Fruit fly (Drosophila melanogaster) whole organism, embryonic: ENCODE data around the gene CG7304.

Experiments
- Antp ChIP-seq: fragments of 200-800 bp; sonication (Bioruptor generic); optimal IDR thresholded peaks from 3 replicates; lab custom pipeline; 2016; ENCODE audit warnings: missing biosample characterization, missing genetic modification characterization
- Bgb ChIP-seq: fragments of 200-800 bp; sonication (Bioruptor generic); IDR thresholded peaks from 2 replicates; pipeline ENCODE4 v1.3.6; 2022; ENCODE audit warnings: missing biosample characterization, missing genetic modification characterization; ENCODE audit not compliant: partially characterized antibody
- C15 ChIP-seq: fragments of 200-800 bp; sonication (Bioruptor generic); IDR thresholded peaks from 3 replicates; pipeline ENCODE4 v1.3.6; 2022; ENCODE audit warnings: missing biosample characterization, missing genetic modification characterization
- CG10147 ChIP-seq: fragments of 200-800 bp; sonication (Bioruptor generic); optimal IDR thresholded peaks from 2 replicates; lab custom pipeline; 2019; ENCODE audit warnings: missing biosample characterization, mild to moderate bottlenecking, missing genetic modification characterization, moderate library complexity
- CG10543 ChIP-seq: fragments of 200-800 bp; sonication (Bioruptor generic); optimal IDR thresholded peaks from 3 replicates; lab custom pipeline; 2017; ENCODE audit warnings: missing biosample characterization, mild to moderate bottlenecking, missing genetic modification characterization, moderate library complexity
- CG11456 ChIP-seq: fragments of 200-800 bp; sonication (Bioruptor generic); IDR thresholded peaks from 3 replicates; pipeline ENCODE4 v1.3.6; 2022; ENCODE audit warnings: missing biosample characterization, missing genetic modification characterization
- CG11560 ChIP-seq: fragments of 200-800 bp; sonication (Bioruptor generic); IDR thresholded peaks from 3 replicates; pipeline ENCODE4 v1.3.6; 2022; ENCODE audit warnings: missing biosample characterization, missing genetic modification characterization
- CG12299 ChIP-seq: fragments of 200-800 bp; sonication (Bioruptor generic); optimal IDR thresholded peaks from 2 replicates; lab custom pipeline; 2018; ENCODE audit warnings: missing biosample characterization, mild to moderate bottlenecking, missing genetic modification characterization
- CG13123 ChIP-seq: fragments of 200-800 bp; sonication (Bioruptor generic); optimal IDR thresholded peaks from 2 replicates; lab custom pipeline; 2016; ENCODE audit warnings: missing biosample characterization, missing genetic modification characterization
- CG14441 ChIP-seq: fragments of 200-800 bp; sonication (Bioruptor generic); IDR thresholded peaks from 2 replicates; pipeline ENCODE4 v1.3.6; 2022; ENCODE audit warnings: missing biosample characterization, missing genetic modification characterization
- CG1603 ChIP-seq: fragments of 200-800 bp; sonication (Bioruptor generic); optimal IDR thresholded peaks from 2 replicates; lab custom pipeline; 2019; ENCODE audit warnings: missing biosample characterization, mild to moderate bottlenecking, missing genetic modification characterization, moderate library complexity
- CG16779 ChIP-seq: fragments of 200-800 bp; sonication (Bioruptor generic); IDR thresholded peaks from 2 replicates; pipeline ENCODE4 v1.3.6; 2022; ENCODE audit warnings: missing biosample characterization, missing genetic modification characterization
- CG17328 ChIP-seq: fragments of 200-800 bp; sonication (Bioruptor generic); IDR thresholded peaks from 2 replicates; pipeline ENCODE4 v1.3.6; 2022; ENCODE audit warnings: missing biosample characterization, missing genetic modification characterization
- CG18764 ChIP-seq: fragments of 200-800 bp; sonication (Bioruptor generic); optimal IDR thresholded peaks from 3 replicates; lab custom pipeline; 2016; ENCODE audit warnings: missing biosample characterization, missing genetic modification characterization
- CG2116 ChIP-seq: fragments of 200-800 bp; sonication (Bioruptor generic); optimal IDR thresholded peaks from 3 replicates; lab custom pipeline; 2018; ENCODE audit warnings: missing biosample characterization, mild to moderate bottlenecking, missing genetic modification characterization
- CG33557 ChIP-seq: fragments of 200-800 bp; sonication (Bioruptor generic); optimal IDR thresholded peaks from 2 replicates; lab custom pipeline; 2019; ENCODE audit warnings: missing biosample characterization, mild to moderate bottlenecking, missing genetic modification characterization, moderate library complexity
- CG34376 ChIP-seq: fragments of 200-800 bp; sonication (Bioruptor generic); optimal IDR thresholded peaks from 2 replicates; lab custom pipeline; 2018; ENCODE audit warnings: missing biosample characterization, mild to moderate bottlenecking, missing genetic modification characterization
- CG7372 ChIP-seq: fragments of 200-800 bp; sonication (Bioruptor generic); IDR thresholded peaks from 2 replicates; pipeline ENCODE4 v1.3.6; 2022; ENCODE audit warnings: missing biosample characterization, missing genetic modification characterization
- CG7556 ChIP-seq: fragments of 200-800 bp; sonication (Bioruptor generic); optimal IDR thresholded peaks from 2 replicates; lab custom pipeline; 2017; ENCODE audit warnings: missing biosample characterization, mild to moderate bottlenecking, missing genetic modification characterization
- CG7839 ChIP-seq: fragments of 200-800 bp; sonication (Bioruptor generic); optimal IDR thresholded peaks from 3 replicates; lab custom pipeline; 2018; ENCODE audit warnings: missing biosample characterization, mild to moderate bottlenecking, missing genetic modification characterization, moderate library complexity
- CrebB ChIP-seq: fragments of 200-800 bp; sonication (Bioruptor generic); optimal IDR thresholded peaks from 3 replicates; lab custom pipeline; 2018; ENCODE audit warnings: missing biosample characterization, mild to moderate bottlenecking, missing genetic modification characterization
- Dad ChIP-seq: fragments of 200-800 bp; sonication (Bioruptor generic); optimal IDR thresholded peaks from 3 replicates; lab custom pipeline; 2016; ENCODE audit warnings: missing biosample characterization, missing genetic modification characterization
- Dref ChIP-seq: fragments of 200-800 bp; sonication (Bioruptor generic); IDR thresholded peaks from 2 replicates; pipeline ENCODE4 v1.3.6; 2022; ENCODE audit warnings: missing biosample characterization, missing genetic modification characterization
- ERR ChIP-seq: fragments of 200-800 bp; sonication (Bioruptor generic); optimal IDR thresholded peaks from 2 replicates; lab custom pipeline; 2016; ENCODE audit warnings: missing biosample characterization, missing genetic modification characterization
- Elba2 ChIP-seq: fragments of 200-800 bp; sonication (Bioruptor generic); optimal IDR thresholded peaks from 3 replicates; lab custom pipeline; 2016; ENCODE audit warnings: missing biosample characterization, missing genetic modification characterization
- Hmr ChIP-seq: fragments of 200-800 bp; sonication (Bioruptor generic); optimal IDR thresholded peaks from 3 replicates; lab custom pipeline; 2017; ENCODE audit warnings: mild to moderate bottlenecking, missing biosample characterization, missing genetic modification reagents, missing genetic modification characterization
- Hmx ChIP-seq: fragments of 200-800 bp; sonication (Bioruptor generic); optimal IDR thresholded peaks from 2 replicates; lab custom pipeline; 2016; ENCODE audit warnings: missing biosample characterization, missing genetic modification characterization
- Jarid2 ChIP-seq: fragments of 200-800 bp; sonication (Bioruptor generic); optimal IDR thresholded peaks from 3 replicates; lab custom pipeline; 2017; ENCODE audit warnings: mild to moderate bottlenecking, missing biosample characterization, missing genetic modification reagents, missing genetic modification characterization
- Max ChIP-seq: fragments of 200-800 bp; sonication (Bioruptor generic); optimal IDR thresholded peaks from 2 replicates; lab custom pipeline; 2016; ENCODE audit warnings: missing biosample characterization, mild to moderate bottlenecking, missing genetic modification characterization
- NK7.1 ChIP-seq: fragments of 200-800 bp; sonication (Bioruptor generic); optimal IDR thresholded peaks from 3 replicates; lab custom pipeline; 2016; ENCODE audit warnings: missing biosample characterization, missing genetic modification characterization
- Nf-YA ChIP-seq: fragments of 200-800 bp; sonication (Bioruptor generic); IDR thresholded peaks from 2 replicates; pipeline ENCODE4 v1.3.6; 2022; ENCODE audit warnings: missing biosample characterization, missing genetic modification characterization
- Optix ChIP-seq: fragments of 200-800 bp; sonication (Bioruptor generic); IDR thresholded peaks from 3 replicates; pipeline ENCODE4 v1.3.6; 2022; ENCODE audit warnings: missing biosample characterization, missing genetic modification characterization
- PHDP ChIP-seq: fragments of 200-800 bp; sonication (Bioruptor generic); optimal IDR thresholded peaks from 3 replicates; lab custom pipeline; 2018; ENCODE audit warnings: missing biosample characterization, mild to moderate bottlenecking, missing genetic modification characterization, moderate library complexity
- YL-1 ChIP-seq: fragments of 200-800 bp; sonication (Bioruptor generic); optimal IDR thresholded peaks from 3 replicates; lab custom pipeline; 2017; ENCODE audit warnings: missing biosample characterization, mild to moderate bottlenecking, missing genetic modification characterization
- ap ChIP-seq: fragments of 200-800 bp; sonication (Bioruptor generic); IDR thresholded peaks from 2 replicates; pipeline ENCODE4 v1.3.6; 2022; ENCODE audit warnings: missing biosample characterization, missing genetic modification characterization
- ara ChIP-seq: fragments of 200-800 bp; sonication (Bioruptor generic); IDR thresholded peaks from 2 replicates; pipeline ENCODE4 v1.3.6; 2022; ENCODE audit warnings: missing biosample characterization, missing genetic modification characterization
- bab2 ChIP-seq: fragments of 200-800 bp; sonication (Bioruptor generic); optimal IDR thresholded peaks from 2 replicates; lab custom pipeline; 2016; ENCODE audit warnings: missing biosample characterization, missing genetic modification characterization
- dm ChIP-seq: fragments of 200-800 bp; sonication (Bioruptor generic); optimal IDR thresholded peaks from 3 replicates; lab custom pipeline; 2016; ENCODE audit warnings: missing biosample characterization, missing genetic modification characterization
- h ChIP-seq: fragments of >200 bp; optimal IDR thresholded peaks from 2 replicates; lab custom pipeline; 2017
- knrl ChIP-seq: fragments of 200-800 bp; sonication (Bioruptor generic); IDR thresholded peaks from 3 replicates; pipeline ENCODE4 v1.3.6; 2022; ENCODE audit warnings: missing biosample characterization, missing genetic modification characterization; ENCODE audit not compliant: partially characterized antibody
- lbe ChIP-seq: fragments of 200-800 bp; sonication (Bioruptor generic); optimal IDR thresholded peaks from 2 replicates; lab custom pipeline; 2016; ENCODE audit warnings: missing biosample characterization, mild to moderate bottlenecking, missing genetic modification characterization
- nau ChIP-seq: fragments of 200-800 bp; sonication (Bioruptor generic); optimal IDR thresholded peaks from 3 replicates; lab custom pipeline; 2017; ENCODE audit warnings: missing biosample characterization, mild to moderate bottlenecking, missing genetic modification characterization, missing genetic modification reagents
- nmo ChIP-seq: fragments of 200-800 bp; sonication (Bioruptor generic); optimal IDR thresholded peaks from 2 replicates; lab custom pipeline; 2018; ENCODE audit warnings: missing biosample characterization, mild to moderate bottlenecking, missing genetic modification characterization, moderate library complexity
- otp ChIP-seq: fragments of 200-800 bp; sonication (Bioruptor generic); IDR thresholded peaks from 3 replicates; pipeline ENCODE4, ENCODE4 v1.3.6; 2022; ENCODE audit warnings: missing biosample characterization, missing genetic modification characterization
- pb ChIP-seq: fragments of 200-800 bp; sonication (Bioruptor generic); optimal IDR thresholded peaks from 3 replicates; lab custom pipeline; 2016; ENCODE audit warnings: missing biosample characterization, missing genetic modification characterization
- pum ChIP-seq: fragments of 200-800 bp; sonication (Bioruptor generic); optimal IDR thresholded peaks from 2 replicates; lab custom pipeline; 2016; ENCODE audit warnings: missing biosample characterization, missing genetic modification characterization
- sd ChIP-seq: fragments of 200-800 bp; sonication (Bioruptor generic); optimal IDR thresholded peaks from 3 replicates; lab custom pipeline; 2018; ENCODE audit warnings: missing biosample characterization, mild to moderate bottlenecking, missing genetic modification characterization, moderate library complexity
- sima ChIP-seq: fragments of 200-800 bp; sonication (Bioruptor generic); optimal IDR thresholded peaks from 2 replicates; lab custom pipeline; 2016; ENCODE audit warnings: missing biosample characterization, missing genetic modification characterization
- sna ChIP-seq: fragments of 200-800 bp; sonication (Bioruptor generic); IDR thresholded peaks from 2 replicates; pipeline ENCODE4 v1.3.6; 2022; ENCODE audit warnings: missing biosample characterization, missing genetic modification characterization; ENCODE audit not compliant: partially characterized antibody
- sr ChIP-seq: fragments of 200-800 bp; sonication (Bioruptor generic); IDR thresholded peaks from 3 replicates; pipeline ENCODE4 v1.3.6; 2022; ENCODE audit warnings: missing biosample characterization, missing genetic modification characterization
- stwl ChIP-seq: fragments of 200-800 bp; sonication (Bioruptor generic); optimal IDR thresholded peaks from 3 replicates; lab custom pipeline; 2018; ENCODE audit warnings: missing biosample characterization, mild to moderate bottlenecking, missing genetic modification characterization, moderate library complexity
- tgo ChIP-seq: fragments of 200-800 bp; sonication (Bioruptor generic); IDR thresholded peaks from 3 replicates; pipeline ENCODE4 v1.3.6; 2022; ENCODE audit warnings: missing biosample characterization, missing genetic modification characterization
- twi ChIP-seq: fragments of 200-800 bp; optimal IDR thresholded peaks from 2 replicates; lab custom pipeline; 2019; ENCODE audit warnings: missing biosample characterization, mild to moderate bottlenecking, missing genetic modification characterization, moderate library complexity

The CG7304 gene

DNA sequence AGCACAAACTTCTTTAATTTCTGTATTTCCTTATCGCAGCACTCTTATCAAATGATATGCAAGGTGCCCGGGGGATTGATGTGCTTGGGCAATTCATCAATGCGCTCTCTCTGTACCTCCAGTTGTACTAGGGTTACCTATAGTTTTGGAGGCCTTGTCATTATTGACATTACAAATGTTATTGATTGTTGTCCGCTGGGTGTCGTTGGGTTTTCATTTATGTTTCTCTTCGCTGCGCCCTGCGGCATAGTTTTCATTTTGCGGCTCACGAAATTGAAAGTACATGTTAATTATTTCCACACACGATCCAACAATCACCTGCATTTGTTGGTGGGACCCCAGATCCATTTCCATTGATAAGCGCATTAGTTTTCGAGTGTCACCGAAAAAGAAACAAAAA is 26.7 kb downstream of the CG7304 start (continued):
- TF ChIP-seq CG13123 (no peak), bab2 (GFP tag; lab: Kevin White, UChicago) (no peak), Max (GFP tag; lab: Kevin White, UChicago) (no peak), CG11560 (no peak), CG2116 (no peak), sr (GFP tag; lab: Robert Waterston, UW) (no peak), sima (GFP tag; lab: Kevin White, UChicago) (no peak), CrebB (tag; lab: Kevin White, UChicago) (no peak), C15 (GFP tag; lab: Robert Waterston, UW) (no peak), CG10147 (GFP tag; lab: Kevin White, UChicago) (no peak), CG1603 (tag; lab: Kevin White, UChicago) (no peak), dm (GFP tag; lab: Kevin White, UChicago) (no peak), nmo (GFP tag; lab: Kevin White, UChicago) (no peak), h (lab: Kevin White, UChicago) (no peak), Antp (GFP tag; lab: Kevin White, UChicago) (no peak), knrl (GFP tag; lab: Robert Waterston, UW) (no peak), Bgb (GFP tag; lab: Robert Waterston, UW) (no peak), PHDP (tag; lab: Kevin White, UChicago) (no peak), tgo (GFP tag; lab: Robert Waterston, UW) (no peak), CG14441 (GFP tag; lab: Robert Waterston, UW) (no peak), nau (no peak), pum (GFP tag; lab: Kevin White, UChicago) (no peak), ap (GFP tag; lab: Robert Waterston, UW) (no peak), ara (GFP tag; lab: Robert Waterston, UW) (peak; percentile 32; the same call in 1 of the 2 replicates), CG18764 (GFP tag; lab: Kevin White, UChicago) (no peak), Dad (GFP tag; lab: Kevin White, UChicago) (no peak), Dref (GFP tag; lab: Robert Waterston, UW) (no peak), otp (peak; percentile 56; the same call in 1 of the 3 replicates), CG7556 (no peak), Elba2 (GFP tag; lab: Kevin White, UChicago) (no peak), sna (GFP tag; lab: Robert Waterston, UW) (no peak), CG16779 (GFP tag; lab: Robert Waterston, UW) (no peak), YL-1 (GFP tag; lab: Kevin White, UChicago) (no peak), NK7.1 (no peak), ERR (GFP tag; lab: Kevin White, UChicago) (no peak), lbe (GFP tag; lab: Kevin White, UChicago) (no peak), stwl (tag; lab: Kevin White, UChicago) (no peak), CG17328 (GFP tag; lab: Robert Waterston, UW) (no peak), CG11456 (no peak), CG33557 (peak; percentile 53), Jarid2 (GFP tag; lab: Kevin White, UChicago) (no peak), Hmr (GFP tag; lab: Kevin White, UChicago) (no peak), CG10543 (GFP tag; lab: Kevin White, UChicago) (peak; percentile 34), CG34376 (GFP tag; lab: Kevin White, UChicago) (no peak), Hmx (no peak), CG7372 (GFP tag; lab: Robert Waterston, UW) (no peak), CG12299 (tag; lab: Kevin White, UChicago) (no peak), pb (no peak), CG7839 (no peak), Nf-YA (GFP tag; lab: Robert Waterston, UW) (no peak), sd (tag; lab: Kevin White, UChicago) (no peak), twi (tag; lab: Kevin White, UChicago) (no peak), Optix (GFP tag; lab: Robert Waterston, UW) (no peak)
